Fruit fly (Drosophila melanogaster) whole organism, embryonic: ENCODE measurements around the gene CG32379.

Experiments used
- Blimp-1 ChIP-seq: fragments of 200-800 bp; sonication (Bioruptor generic); optimal IDR thresholded peaks from 3 replicates; lab custom pipeline; 2018; ENCODE audit warnings: missing biosample characterization, missing genetic modification characterization, mild to moderate bottlenecking, moderate library complexity, missing genetic modification reagents
- Bteb2 ChIP-seq: fragments of 200-800 bp; sonication (Bioruptor generic); optimal IDR thresholded peaks from 2 replicates; lab custom pipeline; 2016; ENCODE audit warnings: missing biosample characterization, missing genetic modification characterization
- CG11085 ChIP-seq: fragments of 200-800 bp; sonication (Bioruptor generic); IDR thresholded peaks from 2 replicates; pipeline ENCODE4 v1.3.6; 2022; ENCODE audit warnings: missing biosample characterization, missing genetic modification characterization
- CG11398 ChIP-seq: fragments of 200-800 bp; sonication (Bioruptor generic); optimal IDR thresholded peaks from 2 replicates; lab custom pipeline; 2016; ENCODE audit warnings: missing biosample characterization, missing genetic modification characterization
- CG11456 ChIP-seq: fragments of 200-800 bp; sonication (Bioruptor generic); IDR thresholded peaks from 3 replicates; pipeline ENCODE4 v1.3.6; 2022; ENCODE audit warnings: missing biosample characterization, missing genetic modification characterization
- CG14050 ChIP-seq: fragments of 200-800 bp; sonication (Bioruptor generic); IDR thresholded peaks from 3 replicates; pipeline ENCODE4 v1.3.6; 2022; ENCODE audit warnings: missing biosample characterization, missing genetic modification characterization
- CG15601 ChIP-seq: fragments of 200-800 bp; sonication (Bioruptor generic); optimal IDR thresholded peaks from 3 replicates; lab custom pipeline; 2019; ENCODE audit warnings: missing biosample characterization, mild to moderate bottlenecking, missing genetic modification characterization, moderate library complexity
- CG16779 ChIP-seq: fragments of 200-800 bp; sonication (Bioruptor generic); IDR thresholded peaks from 2 replicates; pipeline ENCODE4 v1.3.6; 2022; ENCODE audit warnings: missing biosample characterization, missing genetic modification characterization
- CG16813 ChIP-seq: fragments of 200-800 bp; sonication (Bioruptor generic); IDR thresholded peaks from 3 replicates; pipeline ENCODE4 v1.3.6; 2022; ENCODE audit warnings: missing biosample characterization, missing genetic modification characterization; ENCODE audit not compliant: partially characterized antibody
- CG17385 ChIP-seq: fragments of 200-800 bp; sonication (Bioruptor generic); optimal IDR thresholded peaks from 3 replicates; lab custom pipeline; 2018; ENCODE audit warnings: missing biosample characterization, mild to moderate bottlenecking, missing genetic modification characterization
- CG18599 ChIP-seq: fragments of 200-800 bp; sonication (Bioruptor generic); optimal IDR thresholded peaks from 3 replicates; lab custom pipeline; 2017; ENCODE audit warnings: missing biosample characterization, missing genetic modification characterization, mild to moderate bottlenecking, moderate library complexity, missing genetic modification reagents
- CG2199 ChIP-seq: fragments of 200-800 bp; sonication (Bioruptor generic); IDR thresholded peaks from 3 replicates; pipeline ENCODE4 v1.3.6; 2022; ENCODE audit warnings: missing biosample characterization, missing genetic modification characterization
- CG30020 ChIP-seq: fragments of 200-800 bp; optimal IDR thresholded peaks from 2 replicates; lab custom pipeline; 2019; ENCODE audit warnings: missing biosample characterization, mild to moderate bottlenecking, missing genetic modification characterization, moderate library complexity
- CG31224 ChIP-seq: fragments of 200-800 bp; sonication (Bioruptor generic); IDR thresholded peaks from 2 replicates; pipeline ENCODE4 v1.3.6; 2022; ENCODE audit warnings: missing biosample characterization, missing genetic modification characterization
- CG3163 ChIP-seq: fragments of 200-800 bp; sonication (Bioruptor generic); optimal IDR thresholded peaks from 3 replicates; lab custom pipeline; 2016; ENCODE audit warnings: missing biosample characterization, missing genetic modification characterization
- CG6765 ChIP-seq: fragments of 200-800 bp; sonication (Bioruptor generic); optimal IDR thresholded peaks from 3 replicates; lab custom pipeline; 2017; ENCODE audit warnings: missing biosample characterization, mild to moderate bottlenecking, missing genetic modification characterization
- CG7372 ChIP-seq: fragments of 200-800 bp; sonication (Bioruptor generic); IDR thresholded peaks from 2 replicates; pipeline ENCODE4 v1.3.6; 2022; ENCODE audit warnings: missing biosample characterization, missing genetic modification characterization
- CG7839 ChIP-seq: fragments of 200-800 bp; sonication (Bioruptor generic); optimal IDR thresholded peaks from 3 replicates; lab custom pipeline; 2018; ENCODE audit warnings: missing biosample characterization, mild to moderate bottlenecking, missing genetic modification characterization, moderate library complexity
- CHES-1-like ChIP-seq: fragments of 200-800 bp; sonication (Bioruptor generic); optimal IDR thresholded peaks from 2 replicates; lab custom pipeline; 2016; ENCODE audit warnings: missing biosample characterization, missing genetic modification characterization
- CoRest ChIP-seq: fragments of 200-800 bp; sonication (Bioruptor generic); optimal IDR thresholded peaks from 3 replicates; lab custom pipeline; 2018; ENCODE audit warnings: missing biosample characterization, mild to moderate bottlenecking, missing genetic modification characterization, moderate library complexity
- D19A ChIP-seq: fragments of 200-800 bp; optimal IDR thresholded peaks from 3 replicates; lab custom pipeline; 2019; ENCODE audit warnings: missing biosample characterization, mild to moderate bottlenecking, missing genetic modification characterization, moderate library complexity
- Dref ChIP-seq: fragments of 200-800 bp; sonication (Bioruptor generic); IDR thresholded peaks from 2 replicates; pipeline ENCODE4 v1.3.6; 2022; ENCODE audit warnings: missing biosample characterization, missing genetic modification characterization
- HLH3B ChIP-seq: fragments of 200-800 bp; sonication (Bioruptor generic); IDR thresholded peaks from 2 replicates; pipeline ENCODE4 v1.3.6; 2022; ENCODE audit warnings: missing biosample characterization, missing genetic modification characterization
- Hmx ChIP-seq: fragments of 200-800 bp; sonication (Bioruptor generic); optimal IDR thresholded peaks from 2 replicates; lab custom pipeline; 2016; ENCODE audit warnings: missing biosample characterization, missing genetic modification characterization
- Jarid2 ChIP-seq: fragments of 200-800 bp; sonication (Bioruptor generic); optimal IDR thresholded peaks from 3 replicates; lab custom pipeline; 2017; ENCODE audit warnings: mild to moderate bottlenecking, missing biosample characterization, missing genetic modification reagents, missing genetic modification characterization
- Lpt ChIP-seq: fragments of >200 bp; optimal IDR thresholded peaks from 2 replicates; lab custom pipeline; 2018; ENCODE audit warnings: missing biosample characterization, missing genetic modification characterization
- NC2α ChIP-seq: fragments of 200-800 bp; sonication (Bioruptor generic); optimal IDR thresholded peaks from 2 replicates; lab custom pipeline; 2016; ENCODE audit warnings: missing biosample characterization, missing genetic modification characterization
- Oaz ChIP-seq: fragments of 200-800 bp; sonication (Bioruptor generic); IDR thresholded peaks from 2 replicates; pipeline ENCODE4 v1.3.6; 2022; ENCODE audit warnings: missing biosample characterization, missing genetic modification characterization
- Optix ChIP-seq: fragments of 200-800 bp; sonication (Bioruptor generic); IDR thresholded peaks from 3 replicates; pipeline ENCODE4 v1.3.6; 2022; ENCODE audit warnings: missing biosample characterization, missing genetic modification characterization
- Rfx ChIP-seq: fragments of 200-800 bp; sonication (Bioruptor generic); IDR thresholded peaks from 2 replicates; pipeline ENCODE4 v1.3.6; 2022; ENCODE audit warnings: missing biosample characterization, missing genetic modification characterization
- Six4 ChIP-seq: fragments of 200-800 bp; sonication (Bioruptor generic); optimal IDR thresholded peaks from 2 replicates; lab custom pipeline; 2016; ENCODE audit warnings: missing biosample characterization, missing genetic modification characterization
- Sox100B ChIP-seq: fragments of 200-800 bp; sonication (Bioruptor generic); optimal IDR thresholded peaks from 3 replicates; lab custom pipeline; 2018; ENCODE audit warnings: missing biosample characterization, mild to moderate bottlenecking, missing genetic modification characterization
- amos ChIP-seq: fragments of 200-800 bp; sonication (Bioruptor generic); IDR thresholded peaks from 2 replicates; pipeline ENCODE4 v1.3.6; 2022; ENCODE audit warnings: missing biosample characterization, missing genetic modification characterization; ENCODE audit not compliant: partially characterized antibody
- bab2 ChIP-seq: fragments of 200-800 bp; sonication (Bioruptor generic); optimal IDR thresholded peaks from 2 replicates; lab custom pipeline; 2016; ENCODE audit warnings: missing biosample characterization, missing genetic modification characterization
- bcd ChIP-seq: fragments of 200-800 bp; sonication (Bioruptor generic); optimal IDR thresholded peaks from 2 replicates; lab custom pipeline; 2017; ENCODE audit warnings: missing biosample characterization, mild to moderate bottlenecking, missing genetic modification characterization
- br ChIP-seq: fragments of >200 bp; optimal IDR thresholded peaks from 2 replicates; lab custom pipeline; 2017
- corto ChIP-seq: fragments of 200-800 bp; sonication (Bioruptor generic); optimal IDR thresholded peaks from 2 replicates; lab custom pipeline; 2016; ENCODE audit warnings: missing biosample characterization, mild to moderate bottlenecking, missing genetic modification characterization, moderate library complexity
- danr ChIP-seq: fragments of 200-800 bp; sonication (Bioruptor generic); IDR thresholded peaks from 2 replicates; pipeline ENCODE4 v1.3.6; 2022; ENCODE audit warnings: missing biosample characterization, missing genetic modification characterization
- esg ChIP-seq: fragments of 200-800 bp; sonication (Bioruptor generic); conservative IDR thresholded peaks from 2 replicates; pipeline ENCODE4 v1.3.6; 2022; ENCODE audit warnings: missing biosample characterization, missing genetic modification characterization
- gce ChIP-seq: fragments of 200-800 bp; sonication (Bioruptor generic); IDR thresholded peaks from 3 replicates; pipeline ENCODE4 v1.3.6; 2022; ENCODE audit warnings: missing biosample characterization, missing genetic modification characterization
- grau ChIP-seq: fragments of 200-800 bp; optimal IDR thresholded peaks from 3 replicates; lab custom pipeline; 2019; ENCODE audit warnings: missing biosample characterization, mild to moderate bottlenecking, missing genetic modification characterization, moderate library complexity
- her ChIP-seq: fragments of 200-800 bp; sonication (Bioruptor generic); optimal IDR thresholded peaks from 2 replicates; lab custom pipeline; 2016; ENCODE audit warnings: missing biosample characterization, missing genetic modification characterization
- jing ChIP-seq: fragments of 200-800 bp; sonication (Bioruptor generic); optimal IDR thresholded peaks from 2 replicates; lab custom pipeline; 2018; ENCODE audit warnings: missing biosample characterization, mild to moderate bottlenecking, missing genetic modification characterization
- jumu ChIP-seq: fragments of 200-800 bp; sonication (Bioruptor generic); optimal IDR thresholded peaks from 3 replicates; lab custom pipeline; 2016; ENCODE audit warnings: missing biosample characterization, missing genetic modification characterization
- pho ChIP-seq: fragments of 200-800 bp; sonication (Bioruptor generic); optimal IDR thresholded peaks from 2 replicates; lab custom pipeline; 2016; ENCODE audit warnings: missing biosample characterization, missing genetic modification characterization
- pros ChIP-seq: fragments of 200-800 bp; sonication (Bioruptor generic); optimal IDR thresholded peaks from 3 replicates; lab custom pipeline; 2019; ENCODE audit warnings: missing biosample characterization, mild to moderate bottlenecking, missing genetic modification characterization, moderate library complexity
- sd ChIP-seq: fragments of 200-800 bp; sonication (Bioruptor generic); optimal IDR thresholded peaks from 3 replicates; lab custom pipeline; 2018; ENCODE audit warnings: missing biosample characterization, mild to moderate bottlenecking, missing genetic modification characterization, moderate library complexity
- sens ChIP-seq: fragments of 200-800 bp; sonication (Bioruptor generic); peaks from one replicate; lab custom pipeline; 2016; ENCODE audit warnings: missing biosample characterization, missing genetic modification characterization
- stwl ChIP-seq: fragments of 200-800 bp; sonication (Bioruptor generic); optimal IDR thresholded peaks from 3 replicates; lab custom pipeline; 2018; ENCODE audit warnings: missing biosample characterization, mild to moderate bottlenecking, missing genetic modification characterization, moderate library complexity
- ttk ChIP-seq: fragments of 200-800 bp; sonication (Bioruptor generic); IDR thresholded peaks from 2 replicates; pipeline ENCODE4 v2.1.2; 2022; ENCODE audit warnings: missing biosample characterization, missing genetic modification characterization

CG32379 gene

DNA sequence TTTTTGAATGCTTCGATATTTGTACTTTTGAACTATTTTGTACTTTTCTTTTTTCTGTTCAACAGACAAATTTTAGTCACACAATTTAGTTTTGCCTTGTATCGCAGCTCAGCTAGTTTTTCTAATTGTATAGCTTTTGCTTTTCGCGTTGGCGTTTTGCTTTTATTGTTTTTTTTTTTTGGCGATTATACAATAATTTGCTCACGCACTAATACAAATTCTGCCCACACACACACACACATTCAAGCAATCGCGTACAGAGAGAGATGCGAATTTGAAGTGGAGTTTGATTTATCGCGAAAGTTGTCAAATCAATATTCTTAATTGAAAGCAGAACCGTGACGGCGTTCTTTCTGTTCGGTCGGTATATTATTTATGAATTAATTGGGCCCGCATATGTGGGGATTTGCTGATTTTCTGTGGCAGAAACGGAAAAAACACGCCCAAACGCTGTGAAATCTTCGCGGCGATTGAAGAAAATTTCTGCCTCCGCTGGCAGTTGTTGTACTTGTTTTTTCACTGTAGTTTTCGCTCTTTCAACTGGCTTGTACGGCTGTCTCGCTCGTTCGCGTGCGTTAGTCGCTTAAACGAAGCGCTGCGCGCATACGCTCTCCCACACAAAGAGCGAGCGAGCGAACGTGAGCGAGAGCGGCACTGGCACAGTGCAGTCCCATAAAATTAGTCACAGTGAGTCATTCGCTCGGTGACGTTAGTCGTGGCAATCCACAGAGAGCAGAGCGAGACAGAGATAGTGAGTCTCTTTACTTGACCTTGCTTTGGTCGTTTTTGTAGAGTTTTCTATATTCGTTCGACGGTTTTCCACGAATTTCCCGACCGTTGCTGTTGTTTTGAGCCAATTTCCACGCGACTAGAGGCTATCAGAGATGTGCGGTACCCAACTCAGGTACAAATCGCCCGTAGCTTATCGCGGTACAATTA is 38.8 kb downstream of the CG32379 start, which contains the start of gene Rac2 (continued):
- no peak for TF ChIP-seq danr (GFP tag; lab: Robert Waterston, UW)
- no peak for TF ChIP-seq CG11456
- TF ChIP-seq CG16813 (GFP tag; lab: Robert Waterston, UW) = peak; percentile 40; the same call in 1 of the 3 replicates
- peak; percentile 31 for TF ChIP-seq CG7839 (tag; lab: Kevin White, UChicago)
- TF ChIP-seq Rfx (GFP tag; lab: Robert Waterston, UW) = 0 out of 2 replicates have a peak, but pooled peaks have one; percentile 9
- 0 out of 3 replicates have a peak, but pooled peaks have one; percentile 19 for TF ChIP-seq Optix
- TF ChIP-seq Sox100B = no peak
- no peak for TF ChIP-seq amos
- peak; percentile 63 for TF ChIP-seq sd (tag; lab: Kevin White, UChicago)
- TF ChIP-seq bab2 = no peak
- TF ChIP-seq Lpt (GFP tag; lab: Kevin White, UChicago) = no peak
- peak; percentile 60 for TF ChIP-seq stwl (tag; lab: Kevin White, UChicago)
- peak; percentile 14 for TF ChIP-seq CHES-1-like (GFP tag; lab: Kevin White, UChicago)
- TF ChIP-seq Hmx (GFP tag; lab: Kevin White, UChicago) = no peak
- TF ChIP-seq Blimp-1 (GFP tag; lab: Kevin White, UChicago) = no peak
- TF ChIP-seq CoRest (tag; lab: Kevin White, UChicago) = peak; percentile 22
- TF ChIP-seq her (GFP tag; lab: Kevin White, UChicago) = peak; percentile 24
- no peak for TF ChIP-seq Oaz (GFP tag; lab: Robert Waterston, UW)
- TF ChIP-seq CG7372 (GFP tag; lab: Robert Waterston, UW) = no peak
- no peak for TF ChIP-seq esg (GFP tag; lab: Robert Waterston, UW)
- TF ChIP-seq jing = no peak
- TF ChIP-seq CG6765 (GFP tag; lab: Kevin White, UChicago) = no peak
- TF ChIP-seq ttk = no peak
- no peak for TF ChIP-seq CG14050 (GFP tag; lab: Robert Waterston, UW)
- TF ChIP-seq HLH3B (GFP tag; lab: Robert Waterston, UW) = no peak
- no peak for TF ChIP-seq CG18599
- TF ChIP-seq CG30020 (tag; lab: Kevin White, UChicago) = no peak
- TF ChIP-seq NC2α (GFP tag; lab: Kevin White, UChicago) = no peak
- TF ChIP-seq CG16779 = no peak
- peak; percentile 51; the same call in 1 of the 3 replicates for TF ChIP-seq gce (GFP tag; lab: Robert Waterston, UW)
- peak; percentile 58 for TF ChIP-seq pros (GFP tag; lab: Kevin White, UChicago)
- TF ChIP-seq CG11398 (GFP tag; lab: Kevin White, UChicago) = peak; percentile 22
- no peak for TF ChIP-seq br (lab: Kevin White, UChicago)
- peak; percentile 90 for TF ChIP-seq grau
- TF ChIP-seq Dref (GFP tag; lab: Robert Waterston, UW) = no peak
- peak; percentile 86 for TF ChIP-seq sens (GFP tag; lab: Kevin White, UChicago)
- TF ChIP-seq bcd (GFP tag; lab: Kevin White, UChicago) = no peak
- peak; percentile 66 for TF ChIP-seq Jarid2 (GFP tag; lab: Kevin White, UChicago)
- TF ChIP-seq CG2199 (GFP tag; lab: Robert Waterston, UW) = peak; percentile 88; the same call in 2 of the 3 replicates
- 0 out of 2 replicates have a peak, but pooled peaks have one; percentile 13 for TF ChIP-seq CG31224 (GFP tag; lab: Robert Waterston, UW)
- TF ChIP-seq pho = no peak
- no peak for TF ChIP-seq Six4 (GFP tag; lab: Kevin White, UChicago)
- TF ChIP-seq D19A (tag; lab: Kevin White, UChicago) = peak; percentile 89
- TF ChIP-seq corto (GFP tag; lab: Kevin White, UChicago) = no peak
- peak; percentile 89 for TF ChIP-seq CG3163 (GFP tag; lab: Kevin White, UChicago)
- TF ChIP-seq Bteb2 (GFP tag; lab: Kevin White, UChicago) = peak; percentile 36
- TF ChIP-seq jumu (GFP tag; lab: Kevin White, UChicago) = no peak
- peak; percentile 50 for TF ChIP-seq CG17385 (GFP tag; lab: Kevin White, UChicago)
- TF ChIP-seq CG15601 (tag; lab: Kevin White, UChicago) = peak; percentile 64
- no peak for TF ChIP-seq CG11085
